Worm (Caenorhabditis elegans) whole organism, young adult: Measurements from ENCODE around the gene clec-31.

Experiments
- Y67H2A.10 ChIP-seq: fragments of 200-800 bp; sonication (Bioruptor generic); conservative IDR thresholded peaks from 2 replicates; pipeline ENCODE4 v1.3.6; 2022; ENCODE audit warnings: missing genetic modification reagents, missing genetic modification characterization, missing compliant biosample characterization
- Y95B8A.8 ChIP-seq: fragments of 200-800 bp; sonication (Bioruptor generic); IDR thresholded peaks from 2 replicates; pipeline ENCODE4 v1.3.6; 2022; ENCODE audit warnings: missing genetic modification reagents, missing genetic modification characterization, missing compliant biosample characterization
- ceh-27 ChIP-seq: fragments of 200-800 bp; sonication (Bioruptor generic); optimal IDR thresholded peaks from 2 replicates; lab custom pipeline; 2018; ENCODE audit warnings: mild to moderate bottlenecking, missing genetic modification characterization, moderate library complexity, missing compliant biosample characterization
- egrh-3 ChIP-seq: fragments of 200-800 bp; sonication (Bioruptor generic); IDR thresholded peaks from 2 replicates; pipeline ENCODE4 v1.3.6; 2022; ENCODE audit warnings: missing genetic modification reagents, missing genetic modification characterization, missing compliant biosample characterization
- ets-4 ChIP-seq: fragments of 200-800 bp; sonication (Bioruptor generic); optimal IDR thresholded peaks from 2 replicates; lab custom pipeline; 2018; ENCODE audit warnings: mild to moderate bottlenecking, missing genetic modification characterization, missing compliant biosample characterization
- lin-40 ChIP-seq: sonication (generic microtip); optimal IDR thresholded peaks from 2 replicates; lab custom pipeline; 2016; ENCODE audit warnings: missing genetic modification characterization, mild to moderate bottlenecking, missing compliant biosample characterization, missing genotype, missing genetic modification reagents
- pha-4 ChIP-seq: fragments of 150-350 bp; sonication (generic microtip); optimal IDR thresholded peaks from 2 replicates; lab custom pipeline; 2014; ENCODE audit warnings: missing biosample characterization, missing genetic modification reagents, missing genetic modification characterization
- unc-130 ChIP-seq: sonication (generic microtip); optimal IDR thresholded peaks from 2 replicates; lab custom pipeline; 2016; ENCODE audit warnings: missing genetic modification reagents, missing genetic modification characterization, missing compliant biosample characterization

ce11 chrV:16814541-16815207 lies 43.2 kb downstream of the clec-31 start:
- no peak for TF ChIP-seq ets-4 (GFP tag; lab: Kevin White, UChicago)
- no peak for TF ChIP-seq Y67H2A.10 (GFP tag; lab: Robert Waterston, UW)
- no peak for TF ChIP-seq ceh-27 (GFP tag; lab: Kevin White, UChicago)
- no peak for TF ChIP-seq unc-130 (GFP tag; lab: Kevin White, UChicago)
- no peak for TF ChIP-seq lin-40 (tag; lab: Kevin White, UChicago)
- TF ChIP-seq egrh-3 = no peak; the same call in 1 of the 2 replicates
- TF ChIP-seq pha-4 (tag; lab: Kevin White, UChicago) = no peak
- 0 out of 2 replicates have a peak, but pooled peaks have one; percentile 34 for TF ChIP-seq Y95B8A.8 (GFP tag; lab: Robert Waterston, UW)
